Worm (Caenorhabditis elegans) whole organism, L4 larva: ENCODE data around the gene rhy-1.

Source experiments
- F49E8.2 ChIP-seq: sonication (generic microtip); optimal IDR thresholded peaks from 2 replicates; lab custom pipeline; 2016; ENCODE audit warnings: missing compliant biosample characterization, mild to moderate bottlenecking, missing genetic modification characterization, borderline replicate concordance
- R02D3.7 ChIP-seq: fragments of 150-350 bp; sonication (generic microtip); optimal IDR thresholded peaks from 3 replicates; lab custom pipeline; 2014; ENCODE audit warnings: missing biosample characterization, missing genetic modification characterization
- T20F7.1 ChIP-seq: fragments of 200-800 bp; sonication (Bioruptor generic); optimal IDR thresholded peaks from 2 replicates; lab custom pipeline; 2018; ENCODE audit warnings: mild to moderate bottlenecking, missing genetic modification characterization, missing compliant biosample characterization
- T26A8.4 ChIP-seq: fragments of 200-800 bp; sonication (Bioruptor generic); IDR thresholded peaks from 2 replicates; pipeline ENCODE4 v1.3.6; 2022; ENCODE audit warnings: missing genetic modification characterization, missing compliant biosample characterization
- Y75B8A.6 ChIP-seq: fragments of 200-800 bp; sonication (Bioruptor generic); IDR thresholded peaks from 2 replicates; pipeline ENCODE4 v1.3.6; 2022; ENCODE audit warnings: missing genetic modification reagents, missing genetic modification characterization, missing compliant biosample characterization
- ZK546.5 ChIP-seq, 2 experiments: sonication (generic microtip); optimal IDR thresholded peaks; 2 replicates each; lab custom pipeline; 2017; ENCODE audit warnings: missing biosample characterization in 2 of 2, missing genetic modification characterization in 2 of 2
- aha-1 ChIP-seq: fragments of 150-350 bp; peaks from one replicate; lab custom pipeline; 2014; ENCODE audit warnings: missing biosample characterization, missing genetic modification characterization
- attf-4 ChIP-seq: sonication (generic microtip); optimal IDR thresholded peaks from 3 replicates; lab custom pipeline; 2017; ENCODE audit warnings: missing biosample characterization, missing genetic modification characterization
- ces-1 ChIP-seq: fragments of 150-350 bp; sonication (generic microtip); optimal IDR thresholded peaks from 4 replicates; lab custom pipeline; 2014; ENCODE audit warnings: missing biosample characterization, missing genetic modification reagents, missing genetic modification characterization
- daf-12 ChIP-seq: fragments of 150-350 bp; optimal IDR thresholded peaks from 2 replicates; lab custom pipeline; 2014; ENCODE audit warnings: missing biosample characterization, missing genetic modification reagents, missing genetic modification characterization
- daf-16 ChIP-seq, 3 experiments: sonication (generic microtip); optimal IDR thresholded peaks; 2 replicates each; lab custom pipeline; 2016 to 2017; ENCODE audit warnings: missing genetic modification characterization in 3 of 3, missing genetic modification reagents in 3 of 3, mild to moderate bottlenecking in 2 of 3, missing compliant biosample characterization in 2 of 3, missing biosample characterization in 1 of 3, moderate library complexity in 1 of 3
- daf-8 ChIP-seq: fragments of 200-800 bp; sonication (Bioruptor generic); IDR thresholded peaks from 2 replicates; pipeline ENCODE4 v1.3.6; 2022; ENCODE audit warnings: missing genetic modification characterization, missing compliant biosample characterization
- dmd-6 ChIP-seq: fragments of 200-800 bp; sonication (Bioruptor generic); IDR thresholded peaks from 2 replicates; pipeline ENCODE4 v1.3.6; 2022; ENCODE audit warnings: missing genetic modification reagents, missing genetic modification characterization, missing compliant biosample characterization
- dpl-1 ChIP-seq: fragments of 150-350 bp; optimal IDR thresholded peaks from 2 replicates; lab custom pipeline; 2014; ENCODE audit warnings: missing biosample characterization, missing genetic modification reagents, missing genetic modification characterization
- egl-27 ChIP-seq: sonication (generic microtip); optimal IDR thresholded peaks from 3 replicates; lab custom pipeline; 2017; ENCODE audit warnings: missing biosample characterization, missing genetic modification reagents, missing genetic modification characterization
- gei-8 ChIP-seq: fragments of 200-800 bp; sonication (Bioruptor generic); optimal IDR thresholded peaks from 2 replicates; lab custom pipeline; 2018; ENCODE audit warnings: mild to moderate bottlenecking, missing genetic modification characterization, missing compliant biosample characterization
- hif-1 ChIP-seq, 2 experiments: sonication (generic microtip); optimal IDR thresholded peaks; 2 replicates each; lab custom pipeline; 2016 to 2017; ENCODE audit warnings: missing compliant biosample characterization in 2 of 2, missing genetic modification characterization in 2 of 2, missing genetic modification reagents in 2 of 2, missing genotype in 2 of 2, mild to moderate bottlenecking in 1 of 2
- hlh-11 ChIP-seq: fragments of 200-800 bp; sonication (Bioruptor generic); optimal IDR thresholded peaks from 2 replicates; lab custom pipeline; 2018; ENCODE audit warnings: mild to moderate bottlenecking, missing genetic modification characterization, missing compliant biosample characterization
- hlh-30 ChIP-seq: sonication (generic microtip); optimal IDR thresholded peaks from 2 replicates; lab custom pipeline; 2017; ENCODE audit warnings: antibody characterized with exemption, mild to moderate bottlenecking, missing genetic modification characterization, missing compliant biosample characterization; ENCODE audit not compliant: insufficient read depth
- hmg-1.1 ChIP-seq: fragments of 200-800 bp; sonication (Bioruptor generic); IDR thresholded peaks from 2 replicates; pipeline ENCODE4 v1.3.6; 2022; ENCODE audit warnings: missing genetic modification reagents, missing genetic modification characterization, missing compliant biosample characterization
- lin-29 ChIP-seq: fragments of 200-800 bp; sonication (Bioruptor generic); IDR thresholded peaks from 2 replicates; pipeline ENCODE4 v1.3.6; 2022; ENCODE audit warnings: missing genetic modification reagents, missing genetic modification characterization, missing compliant biosample characterization
- lin-38 ChIP-seq: fragments of 200-800 bp; sonication (Bioruptor generic); IDR thresholded peaks from 2 replicates; pipeline ENCODE4 v1.3.6; 2022; ENCODE audit warnings: missing genetic modification reagents, missing genetic modification characterization, missing compliant biosample characterization
- lin-39 ChIP-seq: fragments of 150-350 bp; optimal IDR thresholded peaks from 2 replicates; lab custom pipeline; 2014; ENCODE audit warnings: missing biosample characterization, missing genetic modification reagents, missing genetic modification characterization
- lsy-2 ChIP-seq, 2 experiments: fragments of 150-350 bp in 1 of 2; sonication (generic microtip) in 1 of 2; optimal IDR thresholded peaks; 2 replicates each; lab custom pipeline; 2014 to 2017; ENCODE audit warnings: missing biosample characterization in 2 of 2, missing genetic modification characterization in 2 of 2
- madf-9 ChIP-seq: fragments of 200-800 bp; sonication (Bioruptor generic); conservative IDR thresholded peaks from 2 replicates; pipeline ENCODE4 v1.3.6; 2022; ENCODE audit warnings: missing genetic modification reagents, missing genetic modification characterization, missing compliant biosample characterization
- mep-1 ChIP-seq: fragments of 150-350 bp; sonication (generic microtip); optimal IDR thresholded peaks from 3 replicates; lab custom pipeline; 2014; ENCODE audit warnings: missing biosample characterization, missing genetic modification characterization
- mes-2 ChIP-seq: sonication (generic microtip); optimal IDR thresholded peaks from 2 replicates; lab custom pipeline; 2016; ENCODE audit warnings: missing genotype, mild to moderate bottlenecking, missing genetic modification characterization, missing compliant biosample characterization; ENCODE audit not compliant: poor library complexity, severe bottlenecking
- mxl-3 ChIP-seq: fragments of 200-800 bp; sonication (Bioruptor generic); optimal IDR thresholded peaks from 2 replicates; lab custom pipeline; 2018; ENCODE audit warnings: mild to moderate bottlenecking, missing genetic modification characterization, missing compliant biosample characterization
- nhr-102 ChIP-seq: sonication (generic microtip); optimal IDR thresholded peaks from 2 replicates; lab custom pipeline; 2016; ENCODE audit warnings: mild to moderate bottlenecking, missing genetic modification characterization, moderate library complexity, missing compliant biosample characterization
- nhr-25 ChIP-seq: sonication (generic microtip); optimal IDR thresholded peaks from 2 replicates; lab custom pipeline; 2017; ENCODE audit warnings: missing genetic modification characterization, mild to moderate bottlenecking, missing compliant biosample characterization, antibody characterized with exemption, moderate library complexity, borderline replicate concordance; ENCODE audit not compliant: insufficient read depth
- nhr-28 ChIP-seq: fragments of 150-350 bp; optimal IDR thresholded peaks from 2 replicates; lab custom pipeline; 2014; ENCODE audit warnings: missing biosample characterization, missing genetic modification characterization
- nhr-41 ChIP-seq: fragments of 200-800 bp; sonication (Bioruptor generic); IDR thresholded peaks from 2 replicates; pipeline ENCODE4 v1.3.6; 2022; ENCODE audit warnings: missing genetic modification reagents, missing genetic modification characterization, missing compliant biosample characterization
- nhr-48 ChIP-seq: sonication (generic microtip); optimal IDR thresholded peaks from 2 replicates; lab custom pipeline; 2016; ENCODE audit warnings: mild to moderate bottlenecking, missing genetic modification characterization, missing compliant biosample characterization
- nhr-77 ChIP-seq: fragments of 150-350 bp; optimal IDR thresholded peaks from 2 replicates; lab custom pipeline; 2014; ENCODE audit warnings: missing biosample characterization, missing genetic modification characterization
- pha-4 ChIP-seq, 2 experiments: fragments of 150-350 bp in 1 of 2; fragments of 200-800 bp in 1 of 2; sonication (Bioruptor generic) in 1 of 2; IDR thresholded peaks in 1 of 2; optimal IDR thresholded peaks in 1 of 2; 2 replicates each; pipeline versions ENCODE4 v1.3.6 to Lab custom; 2014 to 2022; ENCODE audit warnings: missing genetic modification characterization in 2 of 2, missing genetic modification reagents in 2 of 2, missing biosample characterization in 1 of 2, missing compliant biosample characterization in 1 of 2
- php-3 ChIP-seq: fragments of 200-800 bp; sonication (Bioruptor generic); IDR thresholded peaks from 2 replicates; pipeline ENCODE4 v1.3.6; 2022; ENCODE audit warnings: missing genetic modification reagents, missing genetic modification characterization, missing compliant biosample characterization
- pqm-1 ChIP-seq: sonication (generic microtip); optimal IDR thresholded peaks from 2 replicates; lab custom pipeline; 2017; ENCODE audit warnings: missing biosample characterization, missing genetic modification characterization
- snpc-4 ChIP-seq: fragments of 150-350 bp; optimal IDR thresholded peaks from 2 replicates; lab custom pipeline; 2014; ENCODE audit warnings: missing biosample characterization, missing genetic modification characterization
- spr-3 ChIP-seq: fragments of 200-800 bp; sonication (Bioruptor generic); optimal IDR thresholded peaks from 2 replicates; lab custom pipeline; 2018; ENCODE audit warnings: mild to moderate bottlenecking, missing genetic modification characterization, missing compliant biosample characterization
- tra-1 ChIP-seq: fragments of 200-800 bp; sonication (Bioruptor generic); IDR thresholded peaks from 2 replicates; pipeline ENCODE4 v1.3.6; 2022; ENCODE audit warnings: missing genetic modification reagents, missing genetic modification characterization, missing compliant biosample characterization
- unc-130 ChIP-seq: sonication (generic microtip); optimal IDR thresholded peaks from 2 replicates; lab custom pipeline; 2016; ENCODE audit warnings: missing genetic modification reagents, missing genetic modification characterization, missing compliant biosample characterization
- unc-39 ChIP-seq: sonication (generic microtip); optimal IDR thresholded peaks from 2 replicates; lab custom pipeline; 2017; ENCODE audit warnings: missing biosample characterization, missing genetic modification characterization
- unc-62 ChIP-seq, 3 experiments: fragments of 150-350 bp in 1 of 3; sonication (generic microtip); optimal IDR thresholded peaks in 2 of 3; peaks in 1 of 3; 1 replicate in 1 of 3; 2 replicates in 2 of 3; lab custom pipeline; 2014 to 2017; ENCODE audit warnings: missing biosample characterization in 3 of 3, missing genetic modification characterization in 3 of 3, missing genetic modification reagents in 3 of 3, missing genotype in 1 of 3
- vab-7 ChIP-seq: fragments of 200-800 bp; sonication (Bioruptor generic); IDR thresholded peaks from 2 replicates; pipeline ENCODE4 v1.3.6; 2022; ENCODE audit warnings: missing genetic modification reagents, missing genetic modification characterization, missing compliant biosample characterization
- ztf-7 ChIP-seq: fragments of 150-350 bp; optimal IDR thresholded peaks from 2 replicates; lab custom pipeline; 2014; ENCODE audit warnings: missing biosample characterization, missing genetic modification characterization

rhy-1 gene

DNA sequence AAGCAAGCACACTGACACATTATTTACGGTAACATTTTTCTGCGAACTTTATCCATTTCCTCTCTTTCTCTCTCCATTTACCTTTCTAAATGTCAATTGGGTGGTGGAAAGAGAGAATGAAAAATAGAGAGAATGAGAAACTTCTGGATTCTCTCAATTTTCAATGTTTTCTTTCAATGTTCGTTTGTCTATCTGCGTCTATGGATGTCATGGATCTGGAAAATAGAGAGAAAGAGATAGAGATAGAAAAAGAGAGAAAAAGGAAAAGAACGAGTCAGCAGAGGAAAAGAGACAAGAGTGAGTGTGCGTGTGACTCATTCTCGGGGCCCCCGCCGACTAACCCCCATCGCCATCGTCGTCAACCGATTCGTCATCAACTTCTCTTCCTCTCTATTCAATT, 48.3 kb upstream of the rhy-1 start, which contains the start of gene jun-1 (continued):
- TF ChIP-seq Y75B8A.6 (GFP tag; lab: Robert Waterston, UW) = no peak
- TF ChIP-seq F49E8.2 = no peak
- TF ChIP-seq pha-4 (GFP tag; IDR thresholded peaks at IDR 0.05; lab: Robert Waterston, UW) = 0 out of 2 replicates have a peak, but pooled peaks have one; percentile 22
- TF ChIP-seq pha-4 (tag; optimal IDR thresholded peaks at IDR 0.05; lab: Kevin White, UChicago) = no peak
- no peak for TF ChIP-seq gei-8 (GFP tag; lab: Kevin White, UChicago)
- no peak for TF ChIP-seq lin-39 (tag; lab: Kevin White, UChicago)
- no peak for TF ChIP-seq aha-1 (tag; lab: Kevin White, UChicago)
- TF ChIP-seq attf-4 (tag; lab: Kevin White, UChicago) = no peak
- no peak for TF ChIP-seq snpc-4 (tag; lab: Kevin White, UChicago)
- TF ChIP-seq R02D3.7 = no peak
- no peak for TF ChIP-seq ZK546.5 (tag; optimal IDR thresholded peaks at IDR 0.05; lab: Kevin White, UChicago)
- peak in 1 of 2 experiments; percentile 68 for TF ChIP-seq daf-16 (GFP tag; optimal IDR thresholded peaks at IDR 0.05; lab: Kevin White, UChicago)
- peak; percentile 23 for TF ChIP-seq daf-16 (tag; optimal IDR thresholded peaks at IDR 0.05; lab: Kevin White, UChicago)
- TF ChIP-seq madf-9 (GFP tag; lab: Robert Waterston, UW) = no peak

DNA sequence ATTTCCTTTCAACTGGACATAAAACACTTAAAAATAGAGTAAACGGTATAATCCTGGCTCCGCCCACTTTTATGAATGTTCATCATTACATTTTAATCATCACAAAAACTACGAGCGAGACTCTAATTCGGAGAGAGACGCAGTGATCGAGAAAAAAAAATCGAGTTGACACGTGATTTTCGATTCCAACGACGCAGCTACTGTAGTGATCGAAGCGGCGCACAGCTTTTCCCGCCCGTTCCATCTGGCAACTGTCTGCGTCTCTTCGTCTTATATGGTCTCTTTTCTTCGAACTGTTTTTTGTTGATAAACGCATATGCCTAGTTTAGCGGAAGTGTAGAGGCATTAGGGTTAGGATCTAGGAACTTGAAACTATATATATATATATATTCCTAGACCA, 47.4 kb upstream of the rhy-1 start:
- TF ChIP-seq mep-1 = peak; percentile 52
- TF ChIP-seq unc-62 (GFP tag; optimal IDR thresholded peaks at IDR 0.05 in 1 of 2; lab: Kevin White, UChicago) = peak in 1 of 2 experiments; percentile 27
- no peak for TF ChIP-seq unc-62 (tag; optimal IDR thresholded peaks at IDR 0.05; lab: Kevin White, UChicago)
- peak; percentile 84 for TF ChIP-seq mxl-3 (GFP tag; lab: Kevin White, UChicago)
- peak; percentile 59; the same call in 1 of the 2 replicates for TF ChIP-seq lin-29 (GFP tag; lab: Robert Waterston, UW)
- TF ChIP-seq nhr-48 (tag; lab: Kevin White, UChicago) = peak; percentile 73
- peak; percentile 44 for TF ChIP-seq nhr-77 (tag; lab: Kevin White, UChicago)
- TF ChIP-seq mes-2 (tag; lab: Kevin White, UChicago) = peak; percentile 25
- TF ChIP-seq T20F7.1 = peak; percentile 38
- peak in 1 of 2 experiments; percentile 47 for TF ChIP-seq lsy-2 (tag; optimal IDR thresholded peaks at IDR 0.05; lab: Kevin White, UChicago)
- TF ChIP-seq F49E8.2 = no peak
- no peak for TF ChIP-seq daf-8
- peak; percentile 95 for TF ChIP-seq nhr-28
- no peak for TF ChIP-seq unc-130 (GFP tag; lab: Kevin White, UChicago)
- no peak for TF ChIP-seq php-3 (GFP tag; lab: Robert Waterston, UW)
- peak; percentile 62 for TF ChIP-seq hmg-1.1 (GFP tag; lab: Robert Waterston, UW)
- no peak for TF ChIP-seq daf-12
- TF ChIP-seq gei-8 (GFP tag; lab: Kevin White, UChicago) = no peak
- TF ChIP-seq egl-27 (tag; lab: Kevin White, UChicago) = no peak
- 0 out of 2 replicates have a peak, but pooled peaks have one; percentile 54 for TF ChIP-seq nhr-41
- peak; percentile 85 for TF ChIP-seq dmd-6 (GFP tag; lab: Robert Waterston, UW)
- peak; percentile 94 for TF ChIP-seq hlh-11 (tag; lab: Kevin White, UChicago)
- TF ChIP-seq pha-4 (GFP tag; IDR thresholded peaks at IDR 0.05; lab: Robert Waterston, UW) = 0 out of 2 replicates have a peak, but pooled peaks have one; percentile 36
- TF ChIP-seq pha-4 (tag; optimal IDR thresholded peaks at IDR 0.05; lab: Kevin White, UChicago) = no peak
- TF ChIP-seq T26A8.4 = no peak
- peak; percentile 33 for TF ChIP-seq spr-3 (GFP tag; lab: Kevin White, UChicago)
- TF ChIP-seq lin-38 = peak; percentile 35; the same call in 1 of the 2 replicates
- TF ChIP-seq ztf-7 (tag; lab: Kevin White, UChicago) = no peak
- peak in 1 of 2 experiments; percentile 9 for TF ChIP-seq daf-16 (GFP tag; optimal IDR thresholded peaks at IDR 0.05; lab: Kevin White, UChicago)
- TF ChIP-seq daf-16 (tag; optimal IDR thresholded peaks at IDR 0.05; lab: Kevin White, UChicago) = peak; percentile 2
- no peak for TF ChIP-seq Y75B8A.6 (GFP tag; lab: Robert Waterston, UW)
- TF ChIP-seq unc-39 (tag; lab: Kevin White, UChicago) = no peak
- TF ChIP-seq tra-1 (GFP tag; lab: Robert Waterston, UW) = peak; percentile 70; the same call in 1 of the 2 replicates
- peak; percentile 26 for TF ChIP-seq pqm-1
- peak; percentile 44 for TF ChIP-seq dpl-1
- peak in 1 of 2 experiments; percentile 41 for TF ChIP-seq hif-1 (tag; optimal IDR thresholded peaks at IDR 0.05; lab: Kevin White, UChicago)
- TF ChIP-seq nhr-25 (tag; lab: Kevin White, UChicago) = no peak
- peak; percentile 78 for TF ChIP-seq hlh-30 (tag; lab: Kevin White, UChicago)
- TF ChIP-seq ces-1 (GFP tag; lab: Kevin White, UChicago) = no peak
- 0 out of 2 replicates have a peak, but pooled peaks have one; percentile 13 for TF ChIP-seq vab-7 (GFP tag; lab: Robert Waterston, UW)
- TF ChIP-seq nhr-102 (tag; lab: Kevin White, UChicago) = peak; percentile 39
